Worm (Caenorhabditis elegans) whole organism, young adult: ENCODE data around the gene Y17G9A.4.

Experiments used
- B0019.2 ChIP-seq: fragments of 200-800 bp; sonication (Bioruptor generic); conservative IDR thresholded peaks from 2 replicates; pipeline ENCODE4 v1.3.6; 2022; ENCODE audit warnings: missing genetic modification reagents, missing genetic modification characterization, missing compliant biosample characterization
- B0261.1 ChIP-seq: sonication (generic microtip); optimal IDR thresholded peaks from 2 replicates; lab custom pipeline; 2016; ENCODE audit warnings: mild to moderate bottlenecking, missing genetic modification characterization, moderate library complexity, missing compliant biosample characterization
- C17E4.6 ChIP-seq: fragments of 200-800 bp; sonication (Bioruptor generic); IDR thresholded peaks from 2 replicates; pipeline ENCODE4 v1.3.6; 2022; ENCODE audit warnings: missing genetic modification reagents, missing genetic modification characterization, missing compliant biosample characterization
- F22D6.2 ChIP-seq: sonication (generic microtip); optimal IDR thresholded peaks from 2 replicates; lab custom pipeline; 2016; ENCODE audit warnings: mild to moderate bottlenecking, missing genetic modification characterization, missing compliant biosample characterization
- F49E8.2 ChIP-seq: sonication (generic microtip); optimal IDR thresholded peaks from 3 replicates; lab custom pipeline; 2017; ENCODE audit warnings: missing genetic modification characterization, mild to moderate bottlenecking, missing compliant biosample characterization, antibody characterized with exemption, moderate library complexity; ENCODE audit not compliant: insufficient read depth
- F57A8.1 ChIP-seq: fragments of 200-800 bp; sonication (Bioruptor generic); optimal IDR thresholded peaks from 2 replicates; lab custom pipeline; 2018; ENCODE audit warnings: mild to moderate bottlenecking, missing genetic modification characterization, moderate library complexity, missing compliant biosample characterization
- F57C9.4 ChIP-seq: sonication (generic microtip); optimal IDR thresholded peaks from 2 replicates; lab custom pipeline; 2017; ENCODE audit warnings: mild to moderate bottlenecking, missing genetic modification characterization, missing compliant biosample characterization
- K12H6.12 ChIP-seq: fragments of 200-800 bp; sonication (Bioruptor generic); optimal IDR thresholded peaks from 2 replicates; lab custom pipeline; 2018; ENCODE audit warnings: mild to moderate bottlenecking, missing genetic modification characterization, missing compliant biosample characterization
- T07F8.4 ChIP-seq: sonication (generic microtip); optimal IDR thresholded peaks from 2 replicates; lab custom pipeline; 2016; ENCODE audit warnings: mild to moderate bottlenecking, missing genetic modification characterization, moderate library complexity, missing compliant biosample characterization
- Y56A3A.18 ChIP-seq: fragments of 200-800 bp; sonication (Bioruptor generic); IDR thresholded peaks from 2 replicates; pipeline ENCODE4 v1.3.6; 2022; ENCODE audit warnings: missing genetic modification reagents, missing genetic modification characterization, missing compliant biosample characterization
- Y95B8A.8 ChIP-seq: fragments of 200-800 bp; sonication (Bioruptor generic); IDR thresholded peaks from 2 replicates; pipeline ENCODE4 v1.3.6; 2022; ENCODE audit warnings: missing genetic modification reagents, missing genetic modification characterization, missing compliant biosample characterization
- ama-1 ChIP-seq, 3 experiments: fragments of 150-350 bp in 1 of 3; sonication (generic microtip) in 2 of 3; optimal IDR thresholded peaks; 2 replicates each; lab custom pipeline; 2014 to 2018; ENCODE audit warnings: missing biosample characterization in 2 of 3, missing genetic modification characterization in 2 of 3, missing genetic modification reagents in 2 of 3
- atf-7 ChIP-seq: sonication (generic microtip); optimal IDR thresholded peaks from 2 replicates; lab custom pipeline; 2017; ENCODE audit warnings: mild to moderate bottlenecking, missing genetic modification characterization, missing compliant biosample characterization
- attf-3 ChIP-seq: fragments of 200-800 bp; sonication (Bioruptor generic); conservative IDR thresholded peaks from 2 replicates; pipeline ENCODE4 v1.3.6; 2022; ENCODE audit warnings: missing genetic modification reagents, missing genetic modification characterization, missing compliant biosample characterization
- attf-6 ChIP-seq: fragments of 200-800 bp; sonication (Bioruptor generic); IDR thresholded peaks from 2 replicates; pipeline ENCODE4 v1.3.6; 2022; ENCODE audit warnings: missing genetic modification reagents, missing genetic modification characterization, missing compliant biosample characterization
- ceh-40 ChIP-seq: fragments of 200-800 bp; sonication (Bioruptor generic); IDR thresholded peaks from 2 replicates; pipeline ENCODE4 v1.3.6; 2022; ENCODE audit warnings: missing genetic modification characterization, missing compliant biosample characterization
- ceh-79 ChIP-seq: sonication (generic microtip); optimal IDR thresholded peaks from 2 replicates; lab custom pipeline; 2017; ENCODE audit warnings: mild to moderate bottlenecking, missing genetic modification characterization, missing compliant biosample characterization
- ceh-91 ChIP-seq: fragments of 200-800 bp; sonication (Bioruptor generic); IDR thresholded peaks from 2 replicates; pipeline ENCODE4 v1.3.6; 2022; ENCODE audit warnings: missing genetic modification reagents, missing genetic modification characterization, missing compliant biosample characterization
- die-1 ChIP-seq: sonication (generic microtip); optimal IDR thresholded peaks from 2 replicates; lab custom pipeline; 2016; ENCODE audit warnings: missing genotype, mild to moderate bottlenecking, missing genetic modification characterization, missing compliant biosample characterization
- hsf-1 ChIP-seq: fragments of 200-800 bp; sonication (Bioruptor generic); IDR thresholded peaks from 2 replicates; pipeline ENCODE4 v1.3.6; 2022; ENCODE audit warnings: missing genetic modification reagents, missing genetic modification characterization, missing compliant biosample characterization
- let-526 ChIP-seq: fragments of 200-800 bp; sonication (Bioruptor generic); IDR thresholded peaks from 2 replicates; pipeline ENCODE4 v1.3.6; 2022; ENCODE audit warnings: missing genetic modification reagents, missing genetic modification characterization, missing compliant biosample characterization
- madf-10 ChIP-seq: sonication (generic microtip); optimal IDR thresholded peaks from 2 replicates; lab custom pipeline; 2016; ENCODE audit warnings: mild to moderate bottlenecking, missing genetic modification characterization, missing compliant biosample characterization
- mes-4 ChIP-seq: sonication (generic microtip); optimal IDR thresholded peaks from 2 replicates; lab custom pipeline; 2016; ENCODE audit warnings: missing genotype, missing genetic modification characterization, missing compliant biosample characterization
- nfyb-1 ChIP-seq: fragments of 200-800 bp; sonication (Bioruptor generic); IDR thresholded peaks from 2 replicates; pipeline ENCODE4 v1.3.6; 2022; ENCODE audit warnings: missing genetic modification reagents, missing genetic modification characterization, missing compliant biosample characterization
- nhr-179 ChIP-seq: sonication (generic microtip); optimal IDR thresholded peaks from 2 replicates; lab custom pipeline; 2016; ENCODE audit warnings: mild to moderate bottlenecking, missing genetic modification characterization, missing compliant biosample characterization
- rpc-1 ChIP-seq, 2 experiments: fragments of 150-350 bp in 1 of 2; sonication (generic microtip) in 1 of 2; optimal IDR thresholded peaks; 2 replicates each; lab custom pipeline; 2014 to 2018; ENCODE audit warnings: missing biosample characterization in 1 of 2, missing genetic modification characterization in 1 of 2, missing genetic modification reagents in 1 of 2, missing genotype in 1 of 2
- sptf-2 ChIP-seq: fragments of 200-800 bp; sonication (Bioruptor generic); optimal IDR thresholded peaks from 2 replicates; lab custom pipeline; 2018; ENCODE audit warnings: mild to moderate bottlenecking, missing genetic modification characterization, missing compliant biosample characterization
- tbx-9 ChIP-seq: sonication (generic microtip); optimal IDR thresholded peaks from 2 replicates; lab custom pipeline; 2016; ENCODE audit warnings: borderline replicate concordance, missing genetic modification characterization, inconsistent platforms, missing compliant biosample characterization
- tlf-1 ChIP-seq: fragments of 200-800 bp; sonication (Bioruptor generic); optimal IDR thresholded peaks from 2 replicates; lab custom pipeline; 2018; ENCODE audit warnings: mild to moderate bottlenecking, missing genetic modification characterization, missing compliant biosample characterization
- zim-3 ChIP-seq: sonication (generic microtip); optimal IDR thresholded peaks from 2 replicates; lab custom pipeline; 2017; ENCODE audit warnings: mild to moderate bottlenecking, missing genetic modification characterization, moderate library complexity, missing compliant biosample characterization
- ztf-6 ChIP-seq: fragments of 200-800 bp; sonication (Bioruptor generic); IDR thresholded peaks from 2 replicates; pipeline ENCODE4 v1.3.6; 2022; ENCODE audit warnings: missing genetic modification reagents, missing genetic modification characterization, missing compliant biosample characterization

The Y17G9A.4 gene

DNA sequence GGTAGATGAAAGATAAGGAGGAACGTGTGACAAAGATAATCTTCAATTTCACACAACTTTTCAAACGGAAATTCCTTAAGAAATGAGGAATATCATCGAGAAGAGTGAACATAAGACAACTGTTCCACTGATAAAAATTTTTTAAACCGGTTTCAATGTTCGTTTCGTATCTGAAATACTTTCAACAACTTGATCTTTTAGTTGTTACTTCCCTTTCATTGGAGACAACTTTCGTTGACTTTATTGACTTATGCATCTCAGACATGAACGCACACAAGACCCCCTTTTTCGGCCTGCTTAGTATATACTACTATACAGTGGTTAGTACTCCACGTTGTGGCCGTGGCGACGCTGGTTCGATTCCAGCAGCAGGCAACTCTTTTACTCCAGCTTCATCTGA, at the start of gene Y17G9A.4, which contains the start of gene str-173:
TSS of gene Y17G9A.4 (minus strand) at position 101 of the 400 bp plus-strand sequence.
TSS of gene str-173 (plus strand) at position 325 of the 400 bp plus-strand sequence.
- no peak for TF ChIP-seq rpc-1 (optimal IDR thresholded peaks at IDR 0.05; lab: Kevin White, UChicago)
- TF ChIP-seq rpc-1 (tag; optimal IDR thresholded peaks at IDR 0.05; lab: Kevin White, UChicago), result peak; percentile 20
- no peak for TF ChIP-seq madf-10
- TF ChIP-seq, all 124 proteins: peak for 1

DNA sequence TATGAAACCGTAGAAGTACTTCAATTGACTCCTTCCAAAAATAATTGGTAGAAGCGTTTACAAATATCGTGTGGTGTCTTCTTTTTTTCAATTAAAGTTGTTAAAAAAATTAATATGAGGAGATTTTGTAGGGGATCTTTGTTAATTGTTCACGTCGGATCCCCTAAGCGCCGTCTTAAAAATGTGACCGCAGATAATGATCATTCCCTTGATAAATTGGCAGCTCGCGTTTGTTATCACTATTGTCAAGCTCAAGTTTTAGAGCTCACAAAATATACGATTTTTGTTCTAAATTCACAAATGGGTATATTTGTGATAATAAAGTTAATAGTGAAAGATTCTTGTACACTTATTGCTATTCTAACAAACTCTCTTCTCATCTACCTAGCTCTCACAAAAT, 47.7 kb upstream of the Y17G9A.4 start, which contains the start of gene str-159:
TSS of gene str-159 (plus strand) at position 301 of the 400 bp plus-strand sequence.
- TF ChIP-seq zim-3 (no peak), rpc-1 (optimal IDR thresholded peaks at IDR 0.05; lab: Kevin White, UChicago) (no peak), rpc-1 (tag; optimal IDR thresholded peaks at IDR 0.05; lab: Kevin White, UChicago) (no peak), nhr-179 (tag; lab: Kevin White, UChicago) (no peak), madf-10 (no peak), C17E4.6 (GFP tag; lab: Robert Waterston, UW) (no peak), mes-4 (tag; lab: Kevin White, UChicago) (no peak), T07F8.4 (tag; lab: Kevin White, UChicago) (no peak), ceh-91 (GFP tag; lab: Robert Waterston, UW) (no peak), ceh-40 (GFP tag; lab: Robert Waterston, UW) (no peak), nfyb-1 (no peak), tbx-9 (tag; lab: Kevin White, UChicago) (no peak)

DNA sequence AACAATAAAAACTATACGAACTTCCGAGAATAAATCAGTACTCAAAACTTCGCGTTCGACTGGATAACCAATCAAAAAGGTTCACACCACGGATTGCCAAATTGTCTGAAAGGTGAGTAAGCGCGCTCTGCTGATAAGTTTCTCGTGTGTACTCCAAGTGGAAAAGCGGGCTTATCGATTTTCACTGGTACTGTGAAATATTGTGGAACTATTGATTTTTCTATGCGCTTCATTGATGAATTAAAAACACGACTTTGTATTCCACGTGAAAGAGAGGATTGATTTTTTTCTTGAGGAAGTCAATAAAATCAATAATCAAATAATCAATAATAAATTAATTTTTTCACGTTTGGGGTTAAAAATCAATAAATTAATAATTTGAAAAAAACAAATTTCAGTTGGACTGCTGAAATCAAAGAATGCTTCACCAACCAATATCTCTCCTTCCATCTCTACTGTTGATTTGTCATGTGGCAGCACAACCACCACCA, 44.3 kb upstream of the Y17G9A.4 start, which contains the start of gene T08B6.4:
TSS of gene T08B6.4 (plus strand) at position 51 of the 491 bp plus-strand sequence.
- TF ChIP-seq sptf-2, result no peak

DNA sequence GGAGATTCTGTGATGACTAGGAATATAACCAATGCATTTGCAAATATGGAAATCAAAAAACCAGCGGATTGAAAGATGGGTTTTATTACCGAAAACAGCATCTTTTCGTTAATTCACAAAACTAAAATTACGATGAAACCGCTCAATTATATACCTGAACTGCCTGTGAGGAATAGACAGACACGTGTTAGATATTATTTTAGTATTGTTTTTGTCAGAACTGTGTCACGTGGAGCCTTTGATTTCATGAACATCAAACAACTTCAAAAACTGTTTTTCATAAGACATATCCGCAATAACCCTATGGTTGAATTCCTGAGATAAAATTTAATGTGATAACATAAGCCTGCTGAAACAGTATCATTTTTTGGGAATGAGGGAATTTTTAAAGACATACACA, 42.6 kb upstream of the Y17G9A.4 start, which contains the start of gene str-161:
TSS of gene str-161 (minus strand) at position 101 of the 400 bp plus-strand sequence.
- TF ChIP-seq zim-3 (no peak), F22D6.2 (tag; lab: Kevin White, UChicago) (no peak), ama-1 (optimal IDR thresholded peaks at IDR 0.05; lab: Kevin White, UChicago) (no peak), ama-1 (GFP tag; optimal IDR thresholded peaks at IDR 0.05; lab: Kevin White, UChicago) (no peak), atf-7 (tag; lab: Kevin White, UChicago) (no peak), B0019.2 (GFP tag; lab: Robert Waterston, UW) (no peak), Y56A3A.18 (GFP tag; lab: Robert Waterston, UW) (no peak), ceh-40 (GFP tag; lab: Robert Waterston, UW) (no peak)

DNA sequence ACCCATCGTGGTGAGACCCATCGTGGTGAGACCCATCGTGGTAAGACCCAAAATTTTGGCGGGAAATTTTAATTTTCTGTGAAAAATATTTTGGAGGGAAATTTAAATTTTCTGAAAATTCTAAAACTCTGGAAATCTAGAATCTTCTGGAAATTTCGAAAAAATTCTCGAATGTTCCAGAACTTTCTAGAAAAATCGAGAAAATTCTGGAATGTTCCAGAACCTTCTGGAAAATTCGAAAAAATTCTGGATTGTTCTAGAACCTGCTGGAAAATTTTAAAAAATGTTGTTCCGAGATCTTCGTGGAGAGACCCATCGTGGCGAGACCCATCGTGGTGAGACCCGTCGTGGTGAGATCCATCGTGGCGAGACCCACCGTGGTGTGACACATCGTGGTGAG, 36.8 kb upstream of the Y17G9A.4 start:
- peak; percentile 92 for TF ChIP-seq hsf-1 (GFP tag; lab: Robert Waterston, UW)

DNA sequence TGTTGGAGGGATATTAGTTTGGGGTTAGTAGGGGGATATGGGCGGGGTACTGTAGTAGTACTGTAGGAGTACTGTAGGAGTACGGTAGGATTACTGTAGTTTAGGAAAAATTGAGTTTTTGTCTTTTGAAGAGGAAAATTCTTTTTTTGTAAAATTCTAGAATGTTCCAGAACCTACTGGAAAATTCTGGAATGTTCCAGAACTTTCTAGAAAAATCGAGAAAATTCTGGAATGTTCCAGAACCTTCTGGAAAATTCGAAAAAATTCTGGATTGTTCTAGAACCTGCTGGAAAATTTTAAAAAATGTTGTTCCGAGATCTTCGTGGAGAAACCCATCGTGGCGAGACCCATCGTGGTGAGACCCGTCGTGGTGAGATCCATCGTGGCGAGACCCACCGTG, 36.4 kb upstream of the Y17G9A.4 start:
- peak; percentile 95 for TF ChIP-seq hsf-1 (GFP tag; lab: Robert Waterston, UW)

DNA sequence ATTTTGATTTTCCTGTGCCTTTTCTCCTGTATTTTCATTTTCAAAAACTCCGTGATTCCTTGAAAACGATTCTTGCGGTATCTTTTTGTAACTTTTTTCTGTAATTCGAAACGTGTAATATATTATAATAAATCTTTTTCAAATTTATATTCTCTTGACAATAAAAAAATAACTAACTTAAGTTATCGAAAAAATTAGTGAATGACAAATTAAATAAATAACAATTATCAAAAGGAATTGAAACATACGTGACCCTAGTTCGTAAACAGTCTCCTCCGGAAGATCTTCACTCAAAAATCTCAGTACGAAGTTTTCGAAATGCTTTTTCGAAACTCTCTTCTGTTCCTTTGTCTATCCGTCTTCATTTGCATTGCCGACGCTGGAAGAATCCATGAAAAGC, 29.2 kb upstream of the Y17G9A.4 start, which contains the start of gene T08B6.9:
TSS of gene T08B6.9 (plus strand) at position 301 of the 400 bp plus-strand sequence.
- TF ChIP-seq tlf-1 (GFP tag; lab: Kevin White, UChicago), result no peak
- no peak for TF ChIP-seq Y95B8A.8
- TF ChIP-seq K12H6.12 (tag; lab: Kevin White, UChicago), result no peak
- TF ChIP-seq F57C9.4 (tag; lab: Kevin White, UChicago), result no peak

DNA sequence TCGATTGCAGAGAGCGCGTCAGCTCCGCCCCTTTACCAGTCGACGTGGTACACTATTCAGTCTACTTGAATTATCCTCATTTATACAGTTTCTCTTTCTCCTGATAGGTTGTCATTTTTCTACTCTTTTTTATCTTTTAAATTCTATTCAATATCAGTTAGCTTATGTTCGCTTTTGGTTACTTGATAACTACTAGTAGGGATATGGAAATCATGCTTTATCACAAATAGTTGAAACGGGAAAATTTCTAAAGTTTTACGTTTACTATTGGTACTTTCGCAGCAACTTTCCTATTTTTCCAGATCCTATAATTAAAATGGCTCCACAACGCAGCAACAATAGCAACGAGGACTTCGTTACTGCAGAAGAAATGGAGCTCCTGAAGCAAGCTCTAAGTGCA, 28.3 kb upstream of the Y17G9A.4 start, which contains the start of gene sgnh-1:
TSS of gene sgnh-1 (plus strand) at position 301 of the 400 bp plus-strand sequence.
- TF ChIP-seq attf-6 (no peak), F49E8.2 (tag; lab: Kevin White, UChicago) (no peak), ztf-6 (no peak), B0261.1 (tag; lab: Kevin White, UChicago) (no peak), hsf-1 (GFP tag; lab: Robert Waterston, UW) (no peak), let-526 (GFP tag; lab: Robert Waterston, UW) (no peak), tlf-1 (GFP tag; lab: Kevin White, UChicago) (no peak), attf-3 (GFP tag; lab: Robert Waterston, UW) (no peak), ceh-79 (tag; lab: Kevin White, UChicago) (no peak), F57A8.1 (GFP tag; lab: Kevin White, UChicago) (no peak), C17E4.6 (GFP tag; lab: Robert Waterston, UW) (no peak), die-1 (tag; lab: Kevin White, UChicago) (no peak)
